Worm (Caenorhabditis elegans) whole organism, early embryonic: Measurements from ENCODE around the gene fipr-9.

ENCODE experiments used
- B0310.2 ChIP-seq: sonication (generic microtip); optimal IDR thresholded peaks from 2 replicates; lab custom pipeline; 2016; ENCODE audit warnings: mild to moderate bottlenecking, missing genetic modification characterization, missing compliant biosample characterization
- F13C5.2 ChIP-seq: sonication (generic microtip); optimal IDR thresholded peaks from 2 replicates; lab custom pipeline; 2017; ENCODE audit warnings: mild to moderate bottlenecking, missing genetic modification characterization, inconsistent platforms, missing compliant biosample characterization
- ama-1 ChIP-seq: fragments of 150-350 bp; optimal IDR thresholded peaks from 2 replicates; lab custom pipeline; 2014
- ceh-13 ChIP-seq: fragments of 200-800 bp; sonication (Bioruptor generic); optimal IDR thresholded peaks from 2 replicates; lab custom pipeline; 2018; ENCODE audit warnings: mild to moderate bottlenecking, missing genetic modification characterization, missing compliant biosample characterization
- ceh-36 ChIP-seq: sonication (generic microtip); optimal IDR thresholded peaks from 2 replicates; lab custom pipeline; 2016; ENCODE audit warnings: missing genetic modification characterization, inconsistent platforms, missing compliant biosample characterization
- ets-7 ChIP-seq: sonication (generic microtip); optimal IDR thresholded peaks from 2 replicates; lab custom pipeline; 2016; ENCODE audit warnings: missing genotype, missing genetic modification characterization, missing compliant biosample characterization
- flt-1 ChIP-seq: fragments of 200-800 bp; sonication (Bioruptor generic); IDR thresholded peaks from 2 replicates; pipeline ENCODE4 v1.3.6; 2022; ENCODE audit warnings: missing genetic modification characterization, missing compliant biosample characterization
- hmbx-1 ChIP-seq: sonication (generic microtip); optimal IDR thresholded peaks from 2 replicates; lab custom pipeline; 2016; ENCODE audit warnings: mild to moderate bottlenecking, missing genetic modification characterization, missing compliant biosample characterization
- hmg-4 ChIP-seq: fragments of 200-800 bp; sonication (Bioruptor generic); optimal IDR thresholded peaks from 2 replicates; lab custom pipeline; 2018; ENCODE audit warnings: mild to moderate bottlenecking, missing genetic modification characterization, missing compliant biosample characterization
- hnd-1 ChIP-seq: sonication (generic microtip); optimal IDR thresholded peaks from 2 replicates; lab custom pipeline; 2016; ENCODE audit warnings: missing genetic modification characterization, missing compliant biosample characterization
- scrt-1 ChIP-seq: fragments of 200-800 bp; sonication (Bioruptor generic); IDR thresholded peaks from 2 replicates; pipeline ENCODE4 v1.3.6; 2022; ENCODE audit warnings: missing genetic modification characterization, missing compliant biosample characterization
- sea-1 ChIP-seq: fragments of 200-800 bp; sonication (Bioruptor generic); conservative IDR thresholded peaks from 2 replicates; pipeline ENCODE4 v1.3.6; 2022; ENCODE audit warnings: missing genetic modification characterization, missing compliant biosample characterization
- tbx-11 ChIP-seq: fragments of 200-800 bp; sonication (Bioruptor generic); IDR thresholded peaks from 2 replicates; pipeline ENCODE4 v1.3.6; 2022; ENCODE audit warnings: missing genetic modification characterization, missing compliant biosample characterization
- tra-4 ChIP-seq: sonication (generic microtip); optimal IDR thresholded peaks from 2 replicates; lab custom pipeline; 2017; ENCODE audit warnings: missing genetic modification characterization, missing compliant biosample characterization

ce11 chrV:10173653-10174052 is 47.8 kb upstream of the fipr-9 start, which contains the start of gene egl-3:
- TF ChIP-seq ama-1 (lab: Kevin White, UChicago) (no peak), flt-1 (GFP tag; lab: Robert Waterston, UW) (no peak), scrt-1 (GFP tag; lab: Robert Waterston, UW) (no peak), ceh-36 (no peak), sea-1 (no peak), ceh-13 (no peak), ets-7 (tag; lab: Kevin White, UChicago) (no peak), tbx-11 (no peak), B0310.2 (tag; lab: Kevin White, UChicago) (no peak), hmbx-1 (tag; lab: Kevin White, UChicago) (no peak), hnd-1 (tag; lab: Kevin White, UChicago) (no peak), tra-4 (tag; lab: Kevin White, UChicago) (no peak), hmg-4 (GFP tag; lab: Kevin White, UChicago) (no peak), F13C5.2 (tag; lab: Kevin White, UChicago) (no peak)
